Fruit fly (Drosophila melanogaster) whole organism, pupa: Measurements from ENCODE around the gene CG33229.
A peak's percentile ranks its signal among the peaks of the same experiment; 100 is the strongest.

Experiments
- CG10348 ChIP-seq: fragments of 200-800 bp; sonication (Bioruptor generic); IDR thresholded peaks from 2 replicates; pipeline ENCODE4 v1.3.6; 2022; ENCODE audit warnings: missing biosample characterization, missing genetic modification characterization
- CG12605 ChIP-seq: fragments of 200-800 bp; sonication (Bioruptor generic); IDR thresholded peaks from 2 replicates; pipeline ENCODE4 v1.3.6; 2022; ENCODE audit warnings: missing biosample characterization, missing genetic modification characterization
- CG17806 ChIP-seq: fragments of 200-800 bp; sonication (Bioruptor generic); optimal IDR thresholded peaks from 2 replicates; lab custom pipeline; 2018; ENCODE audit warnings: missing biosample characterization, mild to moderate bottlenecking, missing genetic modification characterization, moderate library complexity
- CG8301 ChIP-seq: fragments of 200-800 bp; sonication (Bioruptor generic); optimal IDR thresholded peaks from 2 replicates; lab custom pipeline; 2018; ENCODE audit warnings: missing biosample characterization, mild to moderate bottlenecking, missing genetic modification characterization
- D1 ChIP-seq: fragments of 200-800 bp; sonication (Bioruptor generic); optimal IDR thresholded peaks from 2 replicates; lab custom pipeline; 2018; ENCODE audit warnings: missing biosample characterization, mild to moderate bottlenecking, missing genetic modification characterization, moderate library complexity
- EcR ChIP-seq: fragments of 200-800 bp; sonication (Bioruptor generic); optimal IDR thresholded peaks from 3 replicates; lab custom pipeline; 2019; ENCODE audit warnings: missing biosample characterization, missing genetic modification characterization, mild to moderate bottlenecking, moderate library complexity, missing genetic modification reagents
- fd96Ca ChIP-seq: fragments of 200-800 bp; sonication (Bioruptor generic); IDR thresholded peaks from 3 replicates; pipeline ENCODE4 v1.3.6; 2022; ENCODE audit warnings: missing biosample characterization, missing genetic modification characterization
- rn ChIP-seq: fragments of 200-800 bp; sonication (Bioruptor generic); IDR thresholded peaks from 2 replicates; pipeline ENCODE4 v1.3.6; 2022; ENCODE audit warnings: missing biosample characterization, missing genetic modification characterization

DNA sequence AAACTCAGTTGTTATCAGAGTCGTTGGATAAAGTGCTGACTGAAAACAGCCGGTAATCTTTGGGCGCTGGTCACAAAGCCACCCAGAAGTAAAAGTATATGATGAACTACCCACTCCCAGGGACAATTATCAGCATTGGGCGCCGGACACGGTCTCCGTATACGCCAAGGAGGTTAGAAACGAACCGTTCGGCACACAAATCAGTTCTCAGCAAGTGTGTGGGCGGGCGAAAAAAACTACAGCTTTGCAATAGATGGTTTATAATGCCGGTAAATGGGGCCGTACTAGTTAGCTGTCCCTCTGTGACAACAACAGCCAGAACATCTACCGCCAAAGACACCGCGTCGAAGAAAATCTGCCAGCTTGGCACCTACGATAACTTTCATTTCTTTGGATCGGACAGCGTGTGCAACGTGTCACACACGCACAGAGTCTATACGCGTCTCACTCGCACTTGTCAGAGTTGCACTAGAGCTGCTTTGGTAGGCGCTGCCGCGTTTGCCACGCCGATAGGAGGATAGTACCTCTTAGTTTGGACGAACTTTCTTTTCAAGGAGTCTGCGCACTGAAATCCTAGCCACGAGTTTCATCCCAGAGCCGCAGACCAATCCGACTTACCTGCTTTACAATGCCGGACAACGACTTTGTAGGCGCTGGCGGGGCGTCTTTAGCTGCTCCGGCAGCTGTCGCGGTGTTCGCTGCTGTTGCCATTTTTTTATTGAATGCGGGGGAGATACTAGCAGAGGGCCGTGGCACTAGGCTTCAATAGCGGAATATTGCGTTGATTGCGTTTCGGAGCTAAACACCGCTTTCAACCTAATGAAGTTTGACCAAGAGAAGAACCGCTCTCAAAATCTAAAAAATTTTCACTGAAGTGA lies 40.1 kb downstream of the CG33229 start:
- TF ChIP-seq fd96Ca (GFP tag; lab: Robert Waterston, UW) (0 out of 3 replicates have a peak, but pooled peaks have one; percentile 33), D1 (tag; lab: Kevin White, UChicago) (no peak), EcR (GFP tag; lab: Kevin White, UChicago) (no peak), CG10348 (GFP tag; lab: Robert Waterston, UW) (no peak), CG17806 (no peak), rn (no peak), CG8301 (tag; lab: Kevin White, UChicago) (no peak), CG12605 (GFP tag; lab: Robert Waterston, UW) (no peak)
